Fruit fly (Drosophila melanogaster): ENCODE data around the gene CG31380.

CG31380 gene

DNA sequence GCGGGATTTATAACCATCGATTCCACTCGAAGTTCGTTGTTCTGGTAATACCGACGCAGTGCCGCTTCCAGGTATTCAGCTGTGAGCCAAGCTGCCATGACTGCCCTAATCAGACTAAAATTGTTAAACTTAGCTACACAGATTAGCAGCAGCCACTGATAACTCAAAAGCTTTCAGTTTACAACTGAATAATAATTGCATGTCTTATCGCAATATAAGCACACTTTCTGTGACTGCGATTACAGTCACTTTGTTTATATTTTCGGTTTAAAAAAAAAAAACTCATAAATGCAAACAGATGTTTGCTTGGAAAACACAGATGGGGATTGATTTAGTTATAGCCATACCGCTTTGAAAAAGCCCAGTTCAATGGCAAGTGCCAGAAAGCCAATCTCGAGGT lies at the start of gene CG31380:
TSS of gene CG31380 (minus strand) at position 101 of the 400 bp plus-strand sequence.
- TF ChIP-seq Dll (optimal IDR thresholded peaks at IDR 0.05) = no peak
- TF ChIP-seq usp (GFP tag; optimal IDR thresholded peaks at IDR 0.05) = no peak
- TF ChIP-seq CG8478 (optimal IDR thresholded peaks at IDR 0.05) = no peak
- no peak for TF ChIP-seq pan (optimal IDR thresholded peaks at IDR 0.05)
- no peak for TF ChIP-seq EcR (GFP tag; optimal IDR thresholded peaks at IDR 0.05)
- TF ChIP-seq psq (optimal IDR thresholded peaks at IDR 0.05) = no peak

DNA sequence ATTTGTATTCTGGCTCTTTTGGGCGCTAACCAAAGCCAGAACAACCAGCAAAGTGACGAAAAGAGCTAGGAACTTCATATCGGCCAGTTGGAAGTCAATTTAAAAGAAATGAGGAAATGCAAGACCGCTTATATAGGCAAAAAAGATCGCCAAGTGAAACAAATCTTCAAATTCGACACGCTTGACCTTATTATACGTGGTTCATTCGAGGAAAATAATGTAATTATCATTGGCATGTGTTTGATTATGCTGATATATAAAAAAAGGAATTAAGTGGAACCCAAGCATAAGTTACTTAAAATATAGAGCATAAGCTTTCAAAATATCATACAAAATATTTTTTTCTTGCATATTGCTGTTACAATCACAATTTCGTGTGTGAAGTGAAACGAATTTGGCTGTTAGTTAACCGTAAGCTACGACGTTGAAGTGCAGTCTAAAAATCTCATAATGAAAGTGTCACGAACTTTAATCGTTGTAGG lies 42.6 kb upstream of the CG31380 start, which contains the start of the genes Mst57Da and alpha4GT2:
TSS of gene Mst57Da (minus strand) at position 101 of the 482 bp plus-strand sequence.
TSS of gene alpha4GT2 (plus strand) at position 432 of the 482 bp plus-strand sequence.
- TF ChIP-seq usp (GFP tag; optimal IDR thresholded peaks at IDR 0.05) = no peak
- TF ChIP-seq EcR (GFP tag; optimal IDR thresholded peaks at IDR 0.05) = no peak
- TF ChIP-seq CG8478 (optimal IDR thresholded peaks at IDR 0.05) = no peak
- no peak for TF ChIP-seq pan (optimal IDR thresholded peaks at IDR 0.05)
- no peak for TF ChIP-seq Dll (optimal IDR thresholded peaks at IDR 0.05)
- no peak for TF ChIP-seq psq (optimal IDR thresholded peaks at IDR 0.05)

dm6 chr3R:25830814-25831213 lies 41.6 kb upstream of the CG31380 start, which contains the start of gene Mst57Db:
Gene Mst57Db (minus strand): TSS chr3R:25830914.
- TF ChIP-seq Dll (optimal IDR thresholded peaks at IDR 0.05) = no peak
- TF ChIP-seq usp (GFP tag; optimal IDR thresholded peaks at IDR 0.05) = no peak
- TF ChIP-seq pan (optimal IDR thresholded peaks at IDR 0.05) = no peak
- TF ChIP-seq CG8478 (optimal IDR thresholded peaks at IDR 0.05) = no peak
- TF ChIP-seq EcR (GFP tag; optimal IDR thresholded peaks at IDR 0.05) = no peak
- no peak for TF ChIP-seq psq (optimal IDR thresholded peaks at IDR 0.05)

dm6 chr3R:25830128-25830527 lies 40.9 kb upstream of the CG31380 start, which contains the start of gene Sfp96F:
Gene Sfp96F (minus strand): TSS chr3R:25830228.
- no peak for TF ChIP-seq pan (optimal IDR thresholded peaks at IDR 0.05)
- TF ChIP-seq psq (optimal IDR thresholded peaks at IDR 0.05) = no peak
- TF ChIP-seq EcR (GFP tag; optimal IDR thresholded peaks at IDR 0.05) = no peak

dm6 chr3R:25829598-25829997 lies 40.3 kb upstream of the CG31380 start, which contains the start of gene Mst57Dc:
Gene Mst57Dc (minus strand): TSS chr3R:25829698.
- TF ChIP-seq usp (GFP tag; optimal IDR thresholded peaks at IDR 0.05) (no peak), EcR (GFP tag; optimal IDR thresholded peaks at IDR 0.05) (no peak), pan (optimal IDR thresholded peaks at IDR 0.05) (no peak), Dll (optimal IDR thresholded peaks at IDR 0.05) (no peak), CG8478 (optimal IDR thresholded peaks at IDR 0.05) (no peak), psq (optimal IDR thresholded peaks at IDR 0.05) (no peak)

- no peak for TF ChIP-seq EcR (GFP tag; optimal IDR thresholded peaks at IDR 0.05)
- TF ChIP-seq Dll (optimal IDR thresholded peaks at IDR 0.05) = no peak
- TF ChIP-seq pan (optimal IDR thresholded peaks at IDR 0.05) = no peak
- TF ChIP-seq psq (optimal IDR thresholded peaks at IDR 0.05) = no peak
Observed at dm6 chr3R:25815179-25815578, 25.9 kb upstream of the CG31380 start, which contains the start of gene CG14354. Gene CG14354 (plus strand): TSS chr3R:25815479.

DNA sequence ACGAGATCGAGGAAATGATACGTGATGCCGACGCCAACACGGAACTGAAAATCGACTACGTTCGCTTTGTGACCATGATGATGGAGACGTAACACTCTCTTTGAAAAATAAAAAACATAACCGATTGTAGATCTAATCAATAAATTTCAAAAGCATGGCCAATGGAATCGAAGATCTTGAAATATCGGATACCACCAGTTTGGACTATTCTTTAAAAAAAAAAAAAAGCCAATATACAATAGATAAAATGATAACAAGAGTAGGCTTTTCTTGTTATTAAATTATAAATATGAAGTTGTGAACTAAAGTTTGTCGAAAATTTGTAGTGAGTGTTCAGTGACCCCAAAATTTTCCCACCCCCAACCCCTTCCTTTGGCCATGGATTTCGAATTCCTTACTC lies 22.4 kb upstream of the CG31380 start, which contains the start of the genes Acam and CG17770:
TSS of gene Acam (plus strand) at position 301 of the 400 bp plus-strand sequence.
TSS of gene CG17770 (plus strand) at position 301 of the 400 bp plus-strand sequence.
- no peak for TF ChIP-seq pan (optimal IDR thresholded peaks at IDR 0.05)
- TF ChIP-seq CG8478 (optimal IDR thresholded peaks at IDR 0.05) = no peak
- TF ChIP-seq usp (GFP tag; optimal IDR thresholded peaks at IDR 0.05) = no peak
- TF ChIP-seq psq (optimal IDR thresholded peaks at IDR 0.05) = no peak
- no peak for TF ChIP-seq EcR (GFP tag; optimal IDR thresholded peaks at IDR 0.05)
- no peak for TF ChIP-seq Dll (optimal IDR thresholded peaks at IDR 0.05)

- no peak for TF ChIP-seq CG8478 (optimal IDR thresholded peaks at IDR 0.05)
- no peak for TF ChIP-seq pan (optimal IDR thresholded peaks at IDR 0.05)
- TF ChIP-seq usp (GFP tag; optimal IDR thresholded peaks at IDR 0.05) = no peak
- no peak for TF ChIP-seq psq (optimal IDR thresholded peaks at IDR 0.05)
- TF ChIP-seq Dll (optimal IDR thresholded peaks at IDR 0.05) = no peak
- TF ChIP-seq EcR (GFP tag; optimal IDR thresholded peaks at IDR 0.05) = no peak
Observed at dm6 chr3R:25810796-25811195, 21.5 kb upstream of the CG31380 start, which contains the start of gene CG5024. Gene CG5024 (plus strand): TSS chr3R:25811096.

DNA sequence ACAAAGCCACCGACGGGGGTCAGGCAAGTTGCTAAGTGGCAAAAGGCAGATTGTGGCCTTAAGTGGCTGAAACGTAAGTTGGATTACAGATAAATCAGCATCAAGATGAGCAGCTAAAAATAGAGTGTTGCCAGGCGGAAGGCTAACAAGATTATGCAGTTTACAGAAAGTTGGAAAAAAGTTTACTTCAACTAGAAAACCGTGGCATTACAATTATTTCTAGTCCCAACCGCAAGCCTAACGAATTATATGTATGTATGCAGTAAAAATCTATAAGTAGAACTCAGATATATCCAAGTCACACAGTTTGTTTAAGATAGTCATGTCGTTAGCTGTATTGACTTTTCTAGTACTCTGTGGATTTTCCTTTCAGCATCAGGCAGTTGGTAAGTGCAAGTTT lies 16.9 kb upstream of the CG31380 start, which contains the start of gene BG642167:
TSS of gene BG642167 (plus strand) at position 301 of the 400 bp plus-strand sequence.
- no peak for TF ChIP-seq usp (GFP tag; optimal IDR thresholded peaks at IDR 0.05)
- no peak for TF ChIP-seq CG8478 (optimal IDR thresholded peaks at IDR 0.05)
- TF ChIP-seq EcR (GFP tag; optimal IDR thresholded peaks at IDR 0.05) = no peak
- no peak for TF ChIP-seq pan (optimal IDR thresholded peaks at IDR 0.05)
- no peak for TF ChIP-seq psq (optimal IDR thresholded peaks at IDR 0.05)
- no peak for TF ChIP-seq Dll (optimal IDR thresholded peaks at IDR 0.05)

dm6 chr3R:25791807-25792206 lies 2.6 kb upstream of the CG31380 start:
- TF ChIP-seq psq (optimal IDR thresholded peaks at IDR 0.05) (no peak), pan (optimal IDR thresholded peaks at IDR 0.05) (no peak), CG8478 (optimal IDR thresholded peaks at IDR 0.05) (no peak), EcR (GFP tag; optimal IDR thresholded peaks at IDR 0.05) (no peak), usp (GFP tag; optimal IDR thresholded peaks at IDR 0.05) (no peak), Dll (optimal IDR thresholded peaks at IDR 0.05) (no peak)

dm6 chr3R:25790371-25790770 lies 1.1 kb upstream of the CG31380 start, which contains the start of gene CG31093:
Gene CG31093 (minus strand): TSS chr3R:25790471.
- TF ChIP-seq usp (GFP tag; optimal IDR thresholded peaks at IDR 0.05) (no peak), psq (optimal IDR thresholded peaks at IDR 0.05) (no peak), CG8478 (optimal IDR thresholded peaks at IDR 0.05) (no peak), EcR (GFP tag; optimal IDR thresholded peaks at IDR 0.05) (no peak), pan (optimal IDR thresholded peaks at IDR 0.05) (no peak), Dll (optimal IDR thresholded peaks at IDR 0.05) (no peak)

DNA sequence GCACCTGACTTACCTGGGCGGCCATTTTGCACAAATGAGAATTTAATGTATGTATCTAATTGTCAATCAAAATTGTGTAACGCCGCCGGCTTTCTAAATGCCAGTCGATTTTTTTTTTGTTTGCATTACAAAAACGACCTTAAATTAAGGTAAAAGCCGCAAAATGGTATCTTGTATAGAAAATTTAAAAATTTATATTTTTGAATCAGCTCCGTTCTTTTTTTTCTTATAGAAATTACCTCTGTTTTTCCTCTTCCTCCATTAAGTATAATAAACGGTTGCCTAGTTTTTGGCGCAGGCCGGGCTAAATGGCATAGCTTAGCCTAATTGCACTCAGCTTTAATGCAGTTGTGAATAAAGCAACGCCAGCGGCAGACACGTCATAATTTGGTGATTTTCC lies 2.1 kb downstream of the CG31380 start, which contains the start of gene CG4960:
TSS of gene CG4960 (minus strand) at position 101 of the 400 bp plus-strand sequence.
- no peak for TF ChIP-seq CG8478 (optimal IDR thresholded peaks at IDR 0.05)
- TF ChIP-seq pan (optimal IDR thresholded peaks at IDR 0.05) = no peak
- no peak for TF ChIP-seq usp (GFP tag; optimal IDR thresholded peaks at IDR 0.05)
- TF ChIP-seq psq (optimal IDR thresholded peaks at IDR 0.05) = no peak
- no peak for TF ChIP-seq EcR (GFP tag; optimal IDR thresholded peaks at IDR 0.05)
- TF ChIP-seq Dll (optimal IDR thresholded peaks at IDR 0.05) = no peak
